Worm (Caenorhabditis elegans) whole organism, L3 larva: ENCODE measurements around the gene fbxa-139.

Experiments
- fkh-10 ChIP-seq: sonication (generic microtip); optimal IDR thresholded peaks from 2 replicates; lab custom pipeline; 2017; ENCODE audit warnings: missing biosample characterization, missing genetic modification reagents, missing genetic modification characterization
- nhr-11 ChIP-seq: fragments of 150-350 bp; optimal IDR thresholded peaks from 2 replicates; lab custom pipeline; 2014; ENCODE audit warnings: missing biosample characterization, missing genetic modification characterization
- nhr-237 ChIP-seq: fragments of 150-350 bp; optimal IDR thresholded peaks from 2 replicates; lab custom pipeline; 2014; ENCODE audit warnings: missing biosample characterization, missing genetic modification characterization
- nhr-76 ChIP-seq: fragments of 150-350 bp; sonication (generic microtip); optimal IDR thresholded peaks from 5 replicates; lab custom pipeline; 2014; ENCODE audit warnings: missing biosample characterization, missing genetic modification characterization
- unc-39 ChIP-seq: sonication (generic microtip); optimal IDR thresholded peaks from 4 replicates; lab custom pipeline; 2017; ENCODE audit warnings: missing biosample characterization, missing genetic modification characterization
- zag-1 ChIP-seq: fragments of 150-350 bp; optimal IDR thresholded peaks from 2 replicates; lab custom pipeline; 2014; ENCODE audit warnings: missing biosample characterization, missing genetic modification characterization
- ztf-4 ChIP-seq: fragments of 150-350 bp; optimal IDR thresholded peaks from 2 replicates; lab custom pipeline; 2014; ENCODE audit warnings: missing biosample characterization, missing genetic modification characterization

- TF ChIP-seq unc-39 (tag; lab: Kevin White, UChicago), result no peak
- TF ChIP-seq fkh-10 (GFP tag; lab: Kevin White, UChicago), result no peak
- no peak for TF ChIP-seq nhr-11 (tag; lab: Kevin White, UChicago)
- no peak for TF ChIP-seq nhr-237 (tag; lab: Kevin White, UChicago)
- TF ChIP-seq zag-1 (tag; lab: Kevin White, UChicago), result no peak
- no peak for TF ChIP-seq ztf-4 (tag; lab: Kevin White, UChicago)
- no peak for TF ChIP-seq nhr-76 (tag; lab: Kevin White, UChicago)
Observed at ce11 chrV:15612886-15613285, 18.4 kb upstream of the fbxa-139 start, which contains the start of gene str-263.
